Worm (Caenorhabditis elegans): Measurements from ENCODE around the gene srb-17.

srb-17 gene

ce11 chrIV:10457137-10457536 lies at the start of gene srb-17:
Gene srb-17 (minus strand): TSS chrIV:10457237.
- no peak for TF ChIP-seq unc-62 (GFP tag; optimal IDR thresholded peaks at IDR 0.05)

ce11 chrIV:10506016-10506415 lies 49.0 kb upstream of the srb-17 start:
- TF ChIP-seq unc-62 (GFP tag; optimal IDR thresholded peaks at IDR 0.05), result no peak

ce11 chrIV:10505016-10505415 lies 48.0 kb upstream of the srb-17 start:
- TF ChIP-seq unc-62 (GFP tag; optimal IDR thresholded peaks at IDR 0.05), result no peak

- no peak for TF ChIP-seq unc-62 (GFP tag; optimal IDR thresholded peaks at IDR 0.05)
These were observed 46.8 kb upstream of the srb-17 start for ce11 chrIV:10503750-10504232.

ce11 chrIV:10502345-10502744 lies 45.3 kb upstream of the srb-17 start:
- TF ChIP-seq unc-62 (GFP tag; optimal IDR thresholded peaks at IDR 0.05), result no peak

ce11 chrIV:10501550-10502240 lies 44.7 kb upstream of the srb-17 start, which contains the start of gene tax-6:
Gene tax-6 (minus strand): TSS chrIV:10501600.
- no peak for TF ChIP-seq unc-62 (GFP tag; optimal IDR thresholded peaks at IDR 0.05)

ce11 chrIV:10500481-10500880 lies 43.4 kb upstream of the srb-17 start:
- TF ChIP-seq unc-62 (GFP tag; optimal IDR thresholded peaks at IDR 0.05), result no peak

ce11 chrIV:10499948-10500356 lies 42.9 kb upstream of the srb-17 start:
- TF ChIP-seq unc-62 (GFP tag; optimal IDR thresholded peaks at IDR 0.05), result no peak

ce11 chrIV:10498401-10498800 lies 41.4 kb upstream of the srb-17 start:
- no peak for TF ChIP-seq unc-62 (GFP tag; optimal IDR thresholded peaks at IDR 0.05)

ce11 chrIV:10489409-10489808 lies 32.4 kb upstream of the srb-17 start:
- TF ChIP-seq unc-62 (GFP tag; optimal IDR thresholded peaks at IDR 0.05), result no peak

ce11 chrIV:10483607-10484117 lies 26.6 kb upstream of the srb-17 start, which contains the start of the genes F01D4.5 and ced-5:
Gene F01D4.5 (minus strand): TSS chrIV:10483657.
Gene ced-5 (plus strand): TSS chrIV:10484110.
- no peak for TF ChIP-seq unc-62 (GFP tag; optimal IDR thresholded peaks at IDR 0.05)

- no peak for TF ChIP-seq unc-62 (GFP tag; optimal IDR thresholded peaks at IDR 0.05)
These were observed 25.5 kb upstream of the srb-17 start for ce11 chrIV:10482585-10482984.

ce11 chrIV:10481695-10482094 lies 24.7 kb upstream of the srb-17 start, which contains the start of gene egl-21:
Gene egl-21 (minus strand): TSS chrIV:10481844.
- no peak for TF ChIP-seq unc-62 (GFP tag; optimal IDR thresholded peaks at IDR 0.05)

ce11 chrIV:10475234-10475633 lies 18.2 kb upstream of the srb-17 start:
- TF ChIP-seq unc-62 (GFP tag; optimal IDR thresholded peaks at IDR 0.05), result no peak

ce11 chrIV:10472478-10472877 lies 15.4 kb upstream of the srb-17 start, which contains the start of gene bgnt-1.1:
Gene bgnt-1.1 (plus strand): TSS chrIV:10472778.
- no peak for TF ChIP-seq unc-62 (GFP tag; optimal IDR thresholded peaks at IDR 0.05)

ce11 chrIV:10469494-10469893 lies 12.5 kb upstream of the srb-17 start, which contains the start of gene ugt-44:
Gene ugt-44 (plus strand): TSS chrIV:10469741.
- TF ChIP-seq unc-62 (GFP tag; optimal IDR thresholded peaks at IDR 0.05), result no peak

- no peak for TF ChIP-seq unc-62 (GFP tag; optimal IDR thresholded peaks at IDR 0.05)
These were observed 11.6 kb upstream of the srb-17 start for ce11 chrIV:10468662-10469061.
